Fruit fly (Drosophila melanogaster): ENCODE measurements around the gene CG11586.
A peak's percentile ranks its signal among the peaks of the same experiment; 100 is the strongest.

CG11586 gene

dm6 chr3L:4221226-4221770 lies 41.0 kb downstream of the CG11586 start:
- peak; percentile 74 for TF ChIP-seq noc (tag; optimal IDR thresholded peaks at IDR 0.05)

- no peak for TF ChIP-seq noc (tag; optimal IDR thresholded peaks at IDR 0.05)
These were observed 41.6 kb downstream of the CG11586 start for dm6 chr3L:4220679-4221078.

- TF ChIP-seq noc (tag; optimal IDR thresholded peaks at IDR 0.05), result no peak
These were observed 42.7 kb downstream of the CG11586 start for dm6 chr3L:4219291-4220228.

- TF ChIP-seq noc (tag; optimal IDR thresholded peaks at IDR 0.05), result no peak
These were observed 47.2 kb downstream of the CG11586 start, which contains the start of gene Cpr64Ad for dm6 chr3L:4215079-4215478. Gene Cpr64Ad, plus strand, starts transcription at chr3L:4215379.

dm6 chr3L:4212815-4213214 lies 49.5 kb downstream of the CG11586 start, which contains the start of gene Cpr64Ac:
Gene Cpr64Ac, minus strand, starts transcription at chr3L:4212915.
- TF ChIP-seq noc (tag; optimal IDR thresholded peaks at IDR 0.05), result no peak

- TF ChIP-seq noc (tag; optimal IDR thresholded peaks at IDR 0.05), result no peak
These were observed 50.8 kb downstream of the CG11586 start, which contains the start of gene Cpr64Ab for dm6 chr3L:4211440-4211839. Gene Cpr64Ab, minus strand, starts transcription at chr3L:4211540.
